Fruit fly (Drosophila melanogaster) whole organism, embryonic: ENCODE results near the gene Rdh.
A peak's percentile ranks its signal among the peaks of the same experiment; 100 is the strongest.

Experiments used
- ATbp ChIP-seq: fragments of 200-800 bp; sonication (Bioruptor generic); optimal IDR thresholded peaks from 2 replicates; lab custom pipeline; 2017; ENCODE audit warnings: missing biosample characterization, mild to moderate bottlenecking, missing genetic modification characterization, missing genetic modification reagents
- Atf3 ChIP-seq: fragments of 200-800 bp; sonication (Bioruptor generic); optimal IDR thresholded peaks from 3 replicates; lab custom pipeline; 2016; ENCODE audit warnings: missing biosample characterization, missing genetic modification characterization
- CG10209 ChIP-seq: fragments of 200-800 bp; sonication (Bioruptor generic); optimal IDR thresholded peaks from 3 replicates; lab custom pipeline; 2017; ENCODE audit warnings: missing biosample characterization, mild to moderate bottlenecking, missing genetic modification characterization, missing genetic modification reagents
- CG12155 ChIP-seq: fragments of 200-800 bp; sonication (Bioruptor generic); optimal IDR thresholded peaks from 3 replicates; lab custom pipeline; 2016; ENCODE audit warnings: missing biosample characterization, missing genetic modification characterization
- CG12219 ChIP-seq: fragments of 200-800 bp; sonication (Bioruptor generic); optimal IDR thresholded peaks from 3 replicates; lab custom pipeline; 2018; ENCODE audit warnings: missing biosample characterization, mild to moderate bottlenecking, missing genetic modification characterization
- CG13287 ChIP-seq: fragments of 200-800 bp; sonication (Bioruptor generic); IDR thresholded peaks from 2 replicates; pipeline ENCODE4 v1.3.6; 2022; ENCODE audit warnings: missing biosample characterization, missing genetic modification characterization; ENCODE audit not compliant: partially characterized antibody
- CG13894 ChIP-seq: fragments of 200-800 bp; sonication (Bioruptor generic); optimal IDR thresholded peaks from 3 replicates; lab custom pipeline; 2018; ENCODE audit warnings: missing biosample characterization, mild to moderate bottlenecking, missing genetic modification characterization, moderate library complexity
- CG14860 ChIP-seq: fragments of 200-800 bp; sonication (Bioruptor generic); IDR thresholded peaks from 3 replicates; pipeline ENCODE4 v1.3.6; 2022; ENCODE audit warnings: missing biosample characterization, missing genetic modification characterization; ENCODE audit not compliant: partially characterized antibody
- CG2199 ChIP-seq: fragments of 200-800 bp; sonication (Bioruptor generic); IDR thresholded peaks from 3 replicates; pipeline ENCODE4 v1.3.6; 2022; ENCODE audit warnings: missing biosample characterization, missing genetic modification characterization
- CG2678 ChIP-seq: fragments of 200-800 bp; sonication (Bioruptor generic); optimal IDR thresholded peaks from 3 replicates; lab custom pipeline; 2019; ENCODE audit warnings: missing biosample characterization, mild to moderate bottlenecking, missing genetic modification characterization, moderate library complexity
- CG33213 ChIP-seq: fragments of 200-800 bp; sonication (Bioruptor generic); optimal IDR thresholded peaks from 3 replicates; lab custom pipeline; 2016; ENCODE audit warnings: missing biosample characterization, missing genetic modification characterization
- CG34422 ChIP-seq: fragments of 200-800 bp; sonication (Bioruptor generic); IDR thresholded peaks from 3 replicates; pipeline ENCODE4 v1.3.6; 2022; ENCODE audit warnings: missing biosample characterization, missing genetic modification characterization
- CG3995 ChIP-seq: fragments of 200-800 bp; sonication (Bioruptor generic); optimal IDR thresholded peaks from 3 replicates; lab custom pipeline; 2016; ENCODE audit warnings: missing biosample characterization, missing genetic modification characterization
- CG4282 ChIP-seq: fragments of 200-800 bp; sonication (Bioruptor generic); optimal IDR thresholded peaks from 2 replicates; lab custom pipeline; 2016; ENCODE audit warnings: missing biosample characterization, missing genetic modification characterization
- CG5245 ChIP-seq: fragments of 200-800 bp; sonication (Bioruptor generic); optimal IDR thresholded peaks from 3 replicates; lab custom pipeline; 2016; ENCODE audit warnings: missing biosample characterization, missing genetic modification characterization
- CG6854 ChIP-seq: fragments of 200-800 bp; sonication (Bioruptor generic); optimal IDR thresholded peaks from 3 replicates; lab custom pipeline; 2017; ENCODE audit warnings: missing biosample characterization, mild to moderate bottlenecking, missing genetic modification characterization
- CG7556 ChIP-seq: fragments of 200-800 bp; sonication (Bioruptor generic); optimal IDR thresholded peaks from 2 replicates; lab custom pipeline; 2017; ENCODE audit warnings: missing biosample characterization, mild to moderate bottlenecking, missing genetic modification characterization
- CG7839 ChIP-seq: fragments of 200-800 bp; sonication (Bioruptor generic); optimal IDR thresholded peaks from 3 replicates; lab custom pipeline; 2018; ENCODE audit warnings: missing biosample characterization, mild to moderate bottlenecking, missing genetic modification characterization, moderate library complexity
- CkIIα-i1 ChIP-seq: fragments of 200-800 bp; sonication (Bioruptor generic); IDR thresholded peaks from 2 replicates; pipeline ENCODE4 v1.3.6; 2022; ENCODE audit warnings: missing biosample characterization, missing genetic modification characterization
- Dbx ChIP-seq: fragments of 200-800 bp; sonication (Bioruptor generic); IDR thresholded peaks from 3 replicates; pipeline ENCODE4 v1.3.6; 2022; ENCODE audit warnings: missing biosample characterization, missing genetic modification characterization
- Fer3 ChIP-seq: fragments of 200-800 bp; sonication (Bioruptor generic); optimal IDR thresholded peaks from 2 replicates; lab custom pipeline; 2018; ENCODE audit warnings: missing biosample characterization, mild to moderate bottlenecking, missing genetic modification characterization, moderate library complexity
- HHEX ChIP-seq: fragments of 200-800 bp; sonication (Bioruptor generic); optimal IDR thresholded peaks from 3 replicates; lab custom pipeline; 2017; ENCODE audit warnings: missing biosample characterization, mild to moderate bottlenecking, missing genetic modification characterization, missing genetic modification reagents
- Hand ChIP-seq: fragments of 200-800 bp; sonication (Bioruptor generic); optimal IDR thresholded peaks from 2 replicates; lab custom pipeline; 2017; ENCODE audit warnings: mild to moderate bottlenecking, missing biosample characterization, missing genetic modification reagents, missing genetic modification characterization
- Lim3 ChIP-seq: fragments of 200-800 bp; sonication (Bioruptor generic); IDR thresholded peaks from 2 replicates; pipeline ENCODE4 v1.3.6; 2022; ENCODE audit warnings: missing biosample characterization, missing genetic modification characterization
- Neu2 ChIP-seq: fragments of 200-800 bp; sonication (Bioruptor generic); optimal IDR thresholded peaks from 3 replicates; lab custom pipeline; 2016; ENCODE audit warnings: missing biosample characterization, missing genetic modification characterization, borderline replicate concordance
- Nf-YC ChIP-seq: fragments of 200-800 bp; optimal IDR thresholded peaks from 3 replicates; lab custom pipeline; 2019; ENCODE audit warnings: missing biosample characterization, mild to moderate bottlenecking, missing genetic modification characterization, moderate library complexity
- Pdp1 ChIP-seq, 2 experiments: fragments of 200-800 bp; sonication (Bioruptor generic); optimal IDR thresholded peaks; 3 replicates each; lab custom pipeline; 2016; ENCODE audit warnings: missing biosample characterization in 2 of 2, missing genetic modification characterization in 2 of 2, mild to moderate bottlenecking in 1 of 2, moderate library complexity in 1 of 2
- Rfx ChIP-seq: fragments of 200-800 bp; sonication (Bioruptor generic); IDR thresholded peaks from 2 replicates; pipeline ENCODE4 v1.3.6; 2022; ENCODE audit warnings: missing biosample characterization, missing genetic modification characterization
- btn ChIP-seq: fragments of 200-800 bp; sonication (Bioruptor generic); optimal IDR thresholded peaks from 2 replicates; lab custom pipeline; 2016; ENCODE audit warnings: missing biosample characterization, missing genetic modification characterization
- da ChIP-seq: fragments of 200-800 bp; sonication (Bioruptor generic); optimal IDR thresholded peaks from 2 replicates; lab custom pipeline; 2016; ENCODE audit warnings: missing biosample characterization, missing genetic modification characterization
- dati ChIP-seq: fragments of 200-800 bp; sonication (Bioruptor generic); IDR thresholded peaks from 2 replicates; pipeline ENCODE4 v1.3.6; 2022; ENCODE audit warnings: missing biosample characterization, missing genetic modification characterization
- eve ChIP-seq, 2 experiments: fragments of >200 bp; optimal IDR thresholded peaks; 2 replicates each; lab custom pipeline; 2017; ENCODE audit warnings: missing biosample characterization in 2 of 2, missing genetic modification characterization in 2 of 2
- ewg ChIP-seq: fragments of 200-800 bp; sonication (Bioruptor generic); optimal IDR thresholded peaks from 3 replicates; lab custom pipeline; 2017; ENCODE audit warnings: mild to moderate bottlenecking, missing biosample characterization, missing genetic modification reagents, missing genetic modification characterization
- fd102C ChIP-seq: fragments of 200-800 bp; sonication (Bioruptor generic); optimal IDR thresholded peaks from 2 replicates; lab custom pipeline; 2018; ENCODE audit warnings: missing biosample characterization, mild to moderate bottlenecking, missing genetic modification characterization, moderate library complexity
- fru ChIP-seq: fragments of >200 bp; optimal IDR thresholded peaks from 2 replicates; lab custom pipeline; 2017
- gem ChIP-seq: fragments of 200-800 bp; sonication (Bioruptor generic); optimal IDR thresholded peaks from 2 replicates; lab custom pipeline; 2019; ENCODE audit warnings: missing biosample characterization, mild to moderate bottlenecking, missing genetic modification characterization, moderate library complexity
- grau ChIP-seq: fragments of 200-800 bp; optimal IDR thresholded peaks from 3 replicates; lab custom pipeline; 2019; ENCODE audit warnings: missing biosample characterization, mild to moderate bottlenecking, missing genetic modification characterization, moderate library complexity
- gt ChIP-seq: fragments of 200-800 bp; sonication (Bioruptor generic); IDR thresholded peaks from 2 replicates; pipeline ENCODE4 v1.3.6; 2022; ENCODE audit warnings: missing biosample characterization, missing genetic modification characterization
- kni ChIP-seq: fragments of 200-800 bp; sonication (Bioruptor generic); optimal IDR thresholded peaks from 3 replicates; lab custom pipeline; 2017; ENCODE audit warnings: mild to moderate bottlenecking, missing biosample characterization, missing genetic modification reagents, missing genetic modification characterization
- lola ChIP-seq, 3 experiments: fragments of >200 bp in 2 of 3; fragments of 200-800 bp in 1 of 3; sonication (Bioruptor generic) in 1 of 3; optimal IDR thresholded peaks; 2 replicates each; lab custom pipeline; 2017 to 2019; ENCODE audit warnings: missing biosample characterization in 3 of 3, missing genetic modification characterization in 3 of 3, mild to moderate bottlenecking in 1 of 3, moderate library complexity in 1 of 3
- pho ChIP-seq: fragments of 200-800 bp; sonication (Bioruptor generic); optimal IDR thresholded peaks from 2 replicates; lab custom pipeline; 2016; ENCODE audit warnings: missing biosample characterization, missing genetic modification characterization
- pnt ChIP-seq: fragments of 200-800 bp; sonication (Bioruptor generic); optimal IDR thresholded peaks from 3 replicates; lab custom pipeline; 2016; ENCODE audit warnings: missing biosample characterization, missing genetic modification characterization
- pros ChIP-seq: fragments of 200-800 bp; sonication (Bioruptor generic); optimal IDR thresholded peaks from 3 replicates; lab custom pipeline; 2019; ENCODE audit warnings: missing biosample characterization, mild to moderate bottlenecking, missing genetic modification characterization, moderate library complexity
- ranshi ChIP-seq: fragments of 200-800 bp; sonication (Bioruptor generic); IDR thresholded peaks from 2 replicates; pipeline ENCODE4 v1.3.6; 2022; ENCODE audit warnings: missing biosample characterization, missing genetic modification characterization
- ro ChIP-seq: fragments of 200-800 bp; sonication (Bioruptor generic); IDR thresholded peaks from 2 replicates; pipeline ENCODE4 v1.3.6; 2022; ENCODE audit warnings: missing biosample characterization, missing genetic modification characterization
- sd ChIP-seq: fragments of 200-800 bp; sonication (Bioruptor generic); optimal IDR thresholded peaks from 3 replicates; lab custom pipeline; 2018; ENCODE audit warnings: missing biosample characterization, mild to moderate bottlenecking, missing genetic modification characterization, moderate library complexity
- sens ChIP-seq: fragments of 200-800 bp; sonication (Bioruptor generic); peaks from one replicate; lab custom pipeline; 2016; ENCODE audit warnings: missing biosample characterization, missing genetic modification characterization
- sim ChIP-seq: fragments of 200-800 bp; sonication (Bioruptor generic); IDR thresholded peaks from 2 replicates; pipeline ENCODE4 v1.3.6; 2022; ENCODE audit warnings: missing biosample characterization, missing genetic modification characterization
- tio ChIP-seq: fragments of 200-800 bp; sonication (Bioruptor generic); optimal IDR thresholded peaks from 2 replicates; lab custom pipeline; 2017; ENCODE audit warnings: missing biosample characterization, missing genetic modification characterization, inconsistent platforms
- tll ChIP-seq, 2 experiments: fragments of 200-800 bp in 1 of 2; fragments of >200 bp in 1 of 2; sonication (Bioruptor generic) in 1 of 2; optimal IDR thresholded peaks; 2 replicates each; lab custom pipeline; 2017 to 2019; ENCODE audit warnings: missing biosample characterization in 2 of 2, missing genetic modification characterization in 2 of 2, mild to moderate bottlenecking in 1 of 2, moderate library complexity in 1 of 2
- toy ChIP-seq: fragments of 200-800 bp; sonication (Bioruptor generic); IDR thresholded peaks from 2 replicates; pipeline ENCODE4 v1.3.6; 2022; ENCODE audit warnings: missing biosample characterization, missing genetic modification characterization

Rdh gene

DNA sequence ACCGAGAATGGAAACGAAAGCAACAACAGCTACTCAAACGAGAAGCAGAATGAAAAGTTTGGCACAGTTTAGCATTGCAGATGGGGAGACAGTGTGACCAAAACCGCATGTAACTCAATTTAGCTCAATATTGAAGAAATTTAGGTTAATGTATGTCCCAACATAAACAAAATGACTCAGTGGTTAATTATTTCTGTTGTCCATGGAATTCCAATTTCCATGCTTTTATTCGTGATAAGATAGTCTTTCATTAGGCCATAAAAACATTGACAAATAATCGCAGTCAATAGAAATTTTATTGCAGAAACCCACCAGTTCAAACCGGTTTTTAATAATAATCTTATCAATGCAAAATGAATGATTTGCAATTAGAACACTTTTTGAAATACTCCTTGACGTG is 23.4 kb upstream of the Rdh start (continued):
- no peak for TF ChIP-seq CG5245 (GFP tag; lab: Kevin White, UChicago)
- TF ChIP-seq tll (GFP tag; optimal IDR thresholded peaks at IDR 0.05; lab: Kevin White, UChicago) = no peak
- TF ChIP-seq sd (tag; lab: Kevin White, UChicago) = peak; percentile 75
- peak; percentile 21 for TF ChIP-seq CG7556
- no peak for TF ChIP-seq CG6854 (GFP tag; lab: Kevin White, UChicago)
- no peak for TF ChIP-seq dati (GFP tag; lab: Robert Waterston, UW)
- TF ChIP-seq gt (GFP tag; lab: Robert Waterston, UW) = no peak
- TF ChIP-seq tio (GFP tag; lab: Kevin White, UChicago) = no peak
- no peak for TF ChIP-seq CG12155
- no peak for TF ChIP-seq da
- TF ChIP-seq toy (GFP tag; lab: Robert Waterston, UW) = no peak
- no peak for TF ChIP-seq Lim3 (GFP tag; lab: Robert Waterston, UW)
- TF ChIP-seq HHEX (GFP tag; lab: Kevin White, UChicago) = no peak
- TF ChIP-seq CkIIα-i1 (GFP tag; lab: Robert Waterston, UW) = no peak
- TF ChIP-seq CG3995 (GFP tag; lab: Kevin White, UChicago) = no peak
- no peak for TF ChIP-seq pros (GFP tag; lab: Kevin White, UChicago)
- TF ChIP-seq Rfx = no peak
- no peak for TF ChIP-seq fru
- no peak for TF ChIP-seq Fer3 (tag; lab: Kevin White, UChicago)
- no peak for TF ChIP-seq btn (GFP tag; lab: Kevin White, UChicago)
- no peak for TF ChIP-seq eve (GFP tag; optimal IDR thresholded peaks at IDR 0.05; lab: Kevin White, UChicago)
- TF ChIP-seq ewg = no peak
- TF ChIP-seq Nf-YC (tag; lab: Kevin White, UChicago) = no peak
- TF ChIP-seq Atf3 (GFP tag; lab: Kevin White, UChicago) = no peak
- TF ChIP-seq pho (GFP tag; lab: Kevin White, UChicago) = no peak
- TF ChIP-seq grau (tag; lab: Kevin White, UChicago) = peak; percentile 6
- no peak for TF ChIP-seq CG13894
- no peak for TF ChIP-seq kni (GFP tag; lab: Kevin White, UChicago)
- TF ChIP-seq pnt (GFP tag; lab: Kevin White, UChicago) = no peak
- TF ChIP-seq CG4282 = no peak
- no peak for TF ChIP-seq CG33213 (GFP tag; lab: Kevin White, UChicago)
- TF ChIP-seq CG10209 (GFP tag; lab: Kevin White, UChicago) = no peak
- TF ChIP-seq Neu2 = no peak
- TF ChIP-seq CG2199 = no peak
- TF ChIP-seq ranshi (GFP tag; lab: Robert Waterston, UW) = no peak
- TF ChIP-seq CG2678 (tag; lab: Kevin White, UChicago) = peak; percentile 2
- TF ChIP-seq Dbx = 0 out of 3 replicates have a peak, but pooled peaks have one; percentile 0
- TF ChIP-seq ATbp (GFP tag; lab: Kevin White, UChicago) = no peak
- TF ChIP-seq gem (tag; lab: Kevin White, UChicago) = peak; percentile 47
- TF ChIP-seq Hand = peak; percentile 3
- no peak for TF ChIP-seq Pdp1 (GFP tag; optimal IDR thresholded peaks at IDR 0.05; lab: Kevin White, UChicago)
- no peak for TF ChIP-seq CG7839 (tag; lab: Kevin White, UChicago)
- TF ChIP-seq fd102C (GFP tag; lab: Kevin White, UChicago) = no peak
- peak; percentile 20 for TF ChIP-seq sens (GFP tag; lab: Kevin White, UChicago)
- no peak for TF ChIP-seq CG12219 (GFP tag; lab: Kevin White, UChicago)
- no peak for TF ChIP-seq CG13287 (GFP tag; lab: Robert Waterston, UW)
- TF ChIP-seq ro (GFP tag; lab: Robert Waterston, UW) = no peak
- TF ChIP-seq CG14860 = no peak
- no peak for TF ChIP-seq lola (GFP tag; optimal IDR thresholded peaks at IDR 0.05; lab: Kevin White, UChicago)
- TF ChIP-seq CG34422 (GFP tag; lab: Robert Waterston, UW) = no peak
- TF ChIP-seq sim (GFP tag; lab: Robert Waterston, UW) = no peak
